Worm (Caenorhabditis elegans) whole organism, L1 larva: ENCODE data around the gene mes-6.

ENCODE experiments used
- C16A3.4 ChIP-seq: fragments of 150-350 bp; optimal IDR thresholded peaks from 2 replicates; lab custom pipeline; 2014; ENCODE audit warnings: missing biosample characterization, missing genetic modification characterization
- F16B12.6 ChIP-seq: fragments of 150-350 bp; optimal IDR thresholded peaks from 2 replicates; lab custom pipeline; 2014; ENCODE audit warnings: missing biosample characterization, missing genetic modification characterization
- ces-1 ChIP-seq: fragments of 150-350 bp; optimal IDR thresholded peaks from 2 replicates; lab custom pipeline; 2014; ENCODE audit warnings: missing biosample characterization, missing genetic modification reagents, missing genetic modification characterization
- egl-13 ChIP-seq: sonication (generic microtip); optimal IDR thresholded peaks from 2 replicates; lab custom pipeline; 2016; ENCODE audit warnings: missing genotype, missing genetic modification reagents, missing genetic modification characterization, missing compliant biosample characterization
- elt-2 ChIP-seq: sonication (generic microtip); optimal IDR thresholded peaks from 2 replicates; lab custom pipeline; 2016; ENCODE audit warnings: missing genetic modification characterization, mild to moderate bottlenecking, inconsistent platforms, missing compliant biosample characterization, missing genetic modification reagents
- elt-3 ChIP-seq, 6 experiments: fragments of 150-350 bp in 1 of 6; sonication (generic microtip); optimal IDR thresholded peaks; 2 replicates each; lab custom pipeline; 2017 to 2018; ENCODE audit warnings: missing biosample characterization in 6 of 6, missing genetic modification characterization in 6 of 6, inconsistent platforms in 1 of 6
- fkh-10 ChIP-seq: sonication (generic microtip); optimal IDR thresholded peaks from 2 replicates; lab custom pipeline; 2017; ENCODE audit warnings: missing biosample characterization, missing genetic modification reagents, missing genetic modification characterization
- fkh-8 ChIP-seq: sonication (generic microtip); optimal IDR thresholded peaks from 2 replicates; lab custom pipeline; 2016; ENCODE audit warnings: mild to moderate bottlenecking, missing genetic modification characterization, missing compliant biosample characterization
- lin-13 ChIP-seq: fragments of 150-350 bp; optimal IDR thresholded peaks from 2 replicates; lab custom pipeline; 2014; ENCODE audit warnings: missing biosample characterization, missing genetic modification reagents, missing genetic modification characterization
- lin-14 ChIP-seq: fragments of 200-800 bp; sonication (Bioruptor generic); optimal IDR thresholded peaks from 2 replicates; lab custom pipeline; 2018; ENCODE audit warnings: mild to moderate bottlenecking, missing genetic modification characterization, moderate library complexity, missing compliant biosample characterization
- lin-39 ChIP-seq: fragments of 150-350 bp; optimal IDR thresholded peaks from 2 replicates; lab custom pipeline; 2014; ENCODE audit warnings: missing biosample characterization, missing genetic modification reagents, missing genetic modification characterization
- lsy-2 ChIP-seq, 2 experiments: fragments of 150-350 bp; optimal IDR thresholded peaks; 2 replicates each; lab custom pipeline; 2014; ENCODE audit warnings: missing biosample characterization in 2 of 2, missing genetic modification characterization in 2 of 2
- mab-9 ChIP-seq: fragments of 200-800 bp; sonication (Bioruptor generic); IDR thresholded peaks from 2 replicates; pipeline ENCODE4 v1.3.6; 2022; ENCODE audit warnings: missing genetic modification reagents, missing genetic modification characterization, missing compliant biosample characterization
- mef-2 ChIP-seq: fragments of 150-350 bp; optimal IDR thresholded peaks from 2 replicates; lab custom pipeline; 2014; ENCODE audit warnings: missing biosample characterization, missing genetic modification characterization
- nhr-19 ChIP-seq: fragments of 200-800 bp; sonication (Bioruptor generic); conservative IDR thresholded peaks from 2 replicates; pipeline ENCODE4 v1.3.6; 2022; ENCODE audit warnings: missing genetic modification characterization, missing compliant biosample characterization
- nhr-20 ChIP-seq: sonication (generic microtip); optimal IDR thresholded peaks from 2 replicates; lab custom pipeline; 2016; ENCODE audit warnings: mild to moderate bottlenecking, missing genetic modification characterization, missing compliant biosample characterization
- nhr-47 ChIP-seq: sonication (generic microtip); optimal IDR thresholded peaks from 2 replicates; lab custom pipeline; 2016; ENCODE audit warnings: mild to moderate bottlenecking, missing genetic modification characterization, moderate library complexity, missing compliant biosample characterization
- nhr-71 ChIP-seq: sonication (generic microtip); optimal IDR thresholded peaks from 2 replicates; lab custom pipeline; 2016; ENCODE audit warnings: mild to moderate bottlenecking, missing genetic modification characterization, moderate library complexity, missing compliant biosample characterization
- nhr-90 ChIP-seq: sonication (generic microtip); optimal IDR thresholded peaks from 2 replicates; lab custom pipeline; 2016; ENCODE audit warnings: mild to moderate bottlenecking, missing genetic modification characterization, missing compliant biosample characterization; ENCODE audit not compliant: poor library complexity
- pag-3 ChIP-seq: sonication (generic microtip); optimal IDR thresholded peaks from 2 replicates; lab custom pipeline; 2017; ENCODE audit warnings: missing genetic modification characterization, mild to moderate bottlenecking, missing compliant biosample characterization, antibody characterized with exemption, borderline replicate concordance; ENCODE audit not compliant: insufficient read depth
- pax-3 ChIP-seq: fragments of 200-800 bp; sonication (Bioruptor generic); optimal IDR thresholded peaks from 2 replicates; lab custom pipeline; 2018; ENCODE audit warnings: mild to moderate bottlenecking, missing genetic modification characterization, moderate library complexity, missing compliant biosample characterization
- pqm-1 ChIP-seq: sonication (generic microtip); optimal IDR thresholded peaks from 3 replicates; lab custom pipeline; 2017; ENCODE audit warnings: missing biosample characterization, missing genetic modification characterization
- snu-23 ChIP-seq: sonication (generic microtip); optimal IDR thresholded peaks from 2 replicates; lab custom pipeline; 2016; ENCODE audit warnings: missing genetic modification characterization, missing compliant biosample characterization
- sox-4 ChIP-seq: sonication (generic microtip); optimal IDR thresholded peaks from 2 replicates; lab custom pipeline; 2016; ENCODE audit warnings: missing genetic modification characterization, missing compliant biosample characterization
- sup-37 ChIP-seq: fragments of 200-800 bp; sonication (Bioruptor generic); optimal IDR thresholded peaks from 2 replicates; lab custom pipeline; 2018; ENCODE audit warnings: mild to moderate bottlenecking, missing genetic modification characterization, missing compliant biosample characterization
- tbx-2 ChIP-seq: sonication (generic microtip); optimal IDR thresholded peaks from 2 replicates; lab custom pipeline; 2016; ENCODE audit warnings: missing genetic modification characterization, missing compliant biosample characterization
- xbp-1 ChIP-seq: sonication (generic microtip); optimal IDR thresholded peaks from 2 replicates; lab custom pipeline; 2016; ENCODE audit warnings: missing genetic modification characterization, missing compliant biosample characterization
- ztf-11 ChIP-seq, 2 experiments: sonication (generic microtip); optimal IDR thresholded peaks; 2 replicates each; lab custom pipeline; 2016 to 2017; ENCODE audit warnings: missing genetic modification characterization in 2 of 2, missing biosample characterization in 1 of 2, missing compliant biosample characterization in 1 of 2

mes-6 gene

ce11 chrIV:8534997-8535414 is 23.9 kb downstream of the mes-6 start (continued):
- TF ChIP-seq xbp-1 = peak; percentile 8
- TF ChIP-seq mab-9 (GFP tag; lab: Robert Waterston, UW) = no peak
- peak; percentile 66 for TF ChIP-seq tbx-2 (tag; lab: Kevin White, UChicago)
- no peak for TF ChIP-seq fkh-8
- no peak for TF ChIP-seq egl-13 (tag; lab: Kevin White, UChicago)
- TF ChIP-seq snu-23 = peak; percentile 71
- TF ChIP-seq ces-1 (GFP tag; lab: Kevin White, UChicago) = no peak
- peak; percentile 77 for TF ChIP-seq lin-14 (GFP tag; lab: Kevin White, UChicago)
- TF ChIP-seq pag-3 (tag; lab: Kevin White, UChicago) = no peak
- no peak for TF ChIP-seq sox-4
- no peak for TF ChIP-seq mef-2
- peak; percentile 31 for TF ChIP-seq C16A3.4 (tag; lab: Kevin White, UChicago)
- no peak for TF ChIP-seq fkh-10 (GFP tag; lab: Kevin White, UChicago)
- peak; percentile 56 to 57 for TF ChIP-seq lsy-2 (tag; optimal IDR thresholded peaks at IDR 0.05; lab: Kevin White, UChicago)
- TF ChIP-seq sup-37 = no peak

ce11 chrIV:8535946-8536345 is 24.9 kb downstream of the mes-6 start:
- TF ChIP-seq lsy-2 (tag; optimal IDR thresholded peaks at IDR 0.05; lab: Kevin White, UChicago) (peak in 1 of 2 experiments; percentile 1), nhr-71 (peak; percentile 24), nhr-47 (tag; lab: Kevin White, UChicago) (peak; percentile 10), lin-13 (GFP tag; lab: Kevin White, UChicago) (no peak), elt-3 (tag; optimal IDR thresholded peaks at IDR 0.05; lab: Kevin White, UChicago) (peak in 1 of 6 experiments; percentile 16), nhr-19 (GFP tag; lab: Robert Waterston, UW) (peak; percentile 25; the same call in 1 of the 2 replicates), ztf-11 (tag; optimal IDR thresholded peaks at IDR 0.05; lab: Kevin White, UChicago) (no peak), nhr-20 (peak; percentile 37), tbx-2 (tag; lab: Kevin White, UChicago) (peak; percentile 5)
- TF ChIP-seq, all 84 proteins: peak for 7

DNA sequence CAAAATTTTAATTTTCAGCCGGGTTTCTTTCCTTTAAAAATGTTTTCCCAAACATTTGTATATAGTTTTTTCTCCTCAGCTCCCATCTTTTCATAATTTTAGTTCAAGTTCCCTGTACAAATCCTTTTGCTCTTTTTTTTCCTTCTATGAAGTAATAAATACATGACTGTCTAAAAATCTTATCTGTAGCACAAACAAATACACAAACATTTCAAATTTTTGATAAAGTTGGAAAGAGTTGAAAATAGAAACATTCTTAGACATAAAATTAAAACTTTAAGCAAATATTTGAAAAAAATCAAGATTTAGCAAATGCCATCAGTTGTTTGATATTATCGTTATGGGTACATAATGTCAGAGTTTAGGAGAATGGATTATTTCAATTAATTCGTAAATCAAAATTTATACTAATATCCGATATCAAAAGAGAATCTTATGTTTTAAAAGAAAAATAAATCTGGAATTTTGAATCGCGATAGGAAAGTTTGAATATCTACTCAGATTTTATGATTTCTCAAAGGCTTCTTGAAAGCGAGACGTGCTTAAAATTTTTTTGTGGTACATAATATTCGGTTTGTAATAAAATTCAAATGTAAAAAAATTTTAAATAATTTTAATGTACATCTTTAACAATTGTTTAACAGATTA is 27.1 kb downstream of the mes-6 start:
- TF ChIP-seq nhr-20 = peak; percentile 1
- TF ChIP-seq lin-14 (GFP tag; lab: Kevin White, UChicago) = no peak
- TF ChIP-seq sox-4 = no peak
- peak; percentile 29 for TF ChIP-seq nhr-90 (tag; lab: Kevin White, UChicago)
- peak; percentile 27 for TF ChIP-seq elt-2 (tag; lab: Kevin White, UChicago)

DNA sequence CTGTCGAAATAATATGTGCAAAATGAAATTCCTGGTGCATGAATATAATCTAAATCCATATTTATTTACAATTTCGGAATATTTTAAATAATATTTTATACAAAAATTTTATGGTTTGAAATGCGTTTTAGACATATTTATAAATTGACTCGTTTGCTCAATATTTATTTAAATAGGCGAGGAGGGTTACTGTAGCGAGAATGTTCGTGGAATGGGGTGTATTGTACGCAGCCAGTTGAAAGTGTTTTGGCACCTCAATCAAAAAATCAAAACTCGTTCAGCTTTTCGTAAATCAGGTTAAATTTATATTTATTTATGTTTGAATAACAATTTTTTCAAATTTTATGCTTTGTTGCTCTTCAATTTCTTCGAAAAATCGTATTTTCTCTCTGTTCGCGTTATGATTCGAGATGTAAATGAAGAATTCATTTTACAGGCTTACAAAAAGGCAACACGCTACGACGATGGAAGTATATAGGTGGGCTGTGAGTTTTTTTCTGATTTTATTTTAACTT is 27.6 kb downstream of the mes-6 start, which contains the start of gene hyl-1:
TSS of gene hyl-1 (plus strand) at position 465 of the 515 bp plus-strand sequence.
- TF ChIP-seq F16B12.6 (tag; lab: Kevin White, UChicago) (no peak), lin-39 (tag; lab: Kevin White, UChicago) (no peak), ztf-11 (tag; optimal IDR thresholded peaks at IDR 0.05; lab: Kevin White, UChicago) (no peak)
- TF ChIP-seq, all 84 proteins: peak for 0

DNA sequence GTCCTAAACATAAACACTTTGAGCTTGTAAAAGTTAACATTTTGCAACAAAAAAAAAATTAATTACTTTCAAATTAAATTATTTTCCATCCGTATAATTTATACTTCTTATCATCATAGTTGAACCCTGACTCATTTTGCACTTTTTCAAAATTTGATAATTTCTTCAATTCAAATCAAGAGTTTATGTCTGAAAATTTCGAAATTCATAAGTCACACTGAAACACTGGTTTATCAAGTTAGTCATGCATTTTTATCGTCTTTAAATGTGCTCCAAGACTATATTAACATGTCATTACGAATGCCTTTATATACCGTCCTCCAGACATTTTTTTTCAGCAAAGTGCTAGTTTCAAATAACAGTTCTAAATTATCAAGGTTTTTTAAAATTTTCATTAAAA is 28.6 kb downstream of the mes-6 start:
- TF ChIP-seq pqm-1 = no peak
- peak; percentile 38 for TF ChIP-seq elt-2 (tag; lab: Kevin White, UChicago)

DNA sequence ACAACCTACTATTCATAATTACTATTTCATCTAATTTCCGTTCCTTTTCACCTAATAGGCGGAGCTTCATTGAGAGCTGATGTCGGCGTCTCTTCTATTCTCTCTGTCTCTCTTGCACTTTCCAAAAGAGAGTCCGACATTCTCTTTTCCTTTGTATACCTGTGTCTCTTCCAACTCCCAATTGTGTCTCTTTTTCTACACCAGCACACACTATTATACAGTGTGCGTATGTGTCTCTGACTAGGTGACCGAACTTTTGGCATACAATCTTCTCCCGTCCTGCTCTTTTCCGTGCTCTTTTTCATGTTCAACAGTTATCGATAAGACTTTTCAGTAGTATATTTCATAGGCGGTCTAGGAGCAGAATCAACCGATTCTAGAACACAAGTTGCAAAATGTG is 29.2 kb downstream of the mes-6 start:
- TF ChIP-seq elt-3 (tag; optimal IDR thresholded peaks at IDR 0.05; lab: Kevin White, UChicago) (no peak), nhr-20 (peak; percentile 5), lin-14 (GFP tag; lab: Kevin White, UChicago) (peak; percentile 35), elt-2 (tag; lab: Kevin White, UChicago) (peak; percentile 33), pax-3 (tag; lab: Kevin White, UChicago) (no peak)
